Fruit fly (Drosophila melanogaster) S2 (cell line): ENCODE data around the gene CG45428.
A peak's percentile ranks its signal among the peaks of the same experiment; 100 is the strongest.

Experiments
- CG8478 ChIP-seq: fragments of >200 bp; optimal IDR thresholded peaks from 2 replicates; lab custom pipeline; 2018
- CTCF ChIP-seq, 2 experiments: fragments of >200 bp; optimal IDR thresholded peaks; 2 replicates each; lab custom pipeline; 2018

CG45428 gene

DNA sequence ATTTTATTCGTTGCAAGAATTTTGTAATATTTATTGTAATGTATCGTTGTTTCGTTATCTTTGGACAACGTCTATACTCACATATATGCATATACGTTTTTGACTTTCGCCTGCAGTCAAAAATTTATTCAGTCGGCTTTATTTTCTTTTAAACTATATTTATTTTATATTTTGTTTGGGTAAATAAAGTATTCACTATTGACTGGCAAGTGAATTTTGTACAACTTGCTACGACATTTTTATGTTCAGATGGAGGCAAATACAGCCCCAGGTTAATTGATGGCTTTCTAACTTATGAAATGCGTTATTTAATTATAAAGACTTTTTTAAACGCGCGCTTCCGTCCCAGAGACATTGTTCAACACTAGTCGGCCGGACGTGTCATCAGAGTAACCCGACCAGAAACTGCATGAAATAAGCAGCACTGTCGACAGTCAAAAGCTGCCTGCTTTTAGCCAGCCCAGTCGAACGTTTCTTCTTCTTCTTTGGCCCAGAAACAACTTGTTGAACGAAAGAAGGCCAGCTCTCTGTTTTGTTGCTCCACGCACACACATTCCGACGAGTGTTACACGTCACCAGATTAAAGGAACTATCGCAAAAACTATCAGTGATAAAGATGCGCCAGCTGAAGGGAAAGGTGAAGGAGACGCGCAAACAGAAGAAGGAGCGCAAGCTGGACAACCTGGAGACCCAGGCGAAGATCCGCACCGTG, 26.7 kb upstream of the CG45428 start, which contains the start of gene CG33169:
CG33169 (plus strand) TSS at position 498 of the 712 bp plus-strand sequence.
- TF ChIP-seq CTCF (optimal IDR thresholded peaks at IDR 0.05; lab: Kevin White, UChicago) (peak in 1 of 2 experiments; percentile 53), CG8478 (lab: Kevin White, UChicago) (no peak)

DNA sequence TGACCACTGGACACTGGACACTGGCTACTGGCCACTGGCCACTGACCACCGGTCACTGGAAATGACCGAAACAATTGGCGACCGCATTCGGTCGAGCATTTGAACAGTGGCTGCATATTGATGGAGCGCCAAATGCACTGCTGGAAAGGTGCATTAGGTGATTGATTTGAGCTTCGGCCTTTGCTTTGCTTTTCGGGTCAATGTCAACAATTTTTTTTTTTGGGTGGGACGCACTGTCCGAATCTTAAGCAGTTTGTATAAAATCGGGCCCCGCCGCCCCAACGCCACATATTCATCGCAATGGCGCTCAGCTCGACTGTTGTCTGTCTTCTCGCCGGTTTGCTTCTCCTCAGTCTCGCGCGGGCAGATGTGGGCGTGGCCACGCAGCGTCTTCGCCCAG, 23.6 kb upstream of the CG45428 start, which contains the start of gene CG13239:
CG13239 (plus strand) TSS at position 301 of the 400 bp plus-strand sequence.
- TF ChIP-seq CTCF (optimal IDR thresholded peaks at IDR 0.05; lab: Kevin White, UChicago) (no peak), CG8478 (lab: Kevin White, UChicago) (no peak)

DNA sequence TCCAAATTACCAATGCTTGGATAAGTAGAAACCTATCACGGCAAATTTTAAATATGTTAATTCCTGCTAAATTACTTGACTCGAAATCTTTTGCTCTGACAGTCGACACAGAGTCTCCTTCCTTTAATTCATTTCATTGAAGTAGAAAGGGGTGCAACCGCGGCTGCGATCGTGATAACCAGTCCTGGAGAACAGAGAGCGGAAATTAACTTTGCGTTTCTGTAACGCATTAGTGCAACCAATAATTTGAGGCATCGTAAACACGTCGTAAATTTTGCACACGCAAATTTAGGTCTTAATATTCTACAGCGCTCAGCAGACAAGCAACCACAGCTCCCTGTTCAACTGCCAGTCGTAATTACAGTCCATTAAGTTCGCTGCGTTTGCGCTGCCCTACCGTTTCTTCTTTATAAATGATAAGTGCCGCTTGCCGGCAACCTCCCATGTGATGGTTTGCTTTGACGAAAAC, 19.2 kb upstream of the CG45428 start, which contains the start of gene CG32459:
CG32459 (minus strand) TSS at position 51 of the 469 bp plus-strand sequence.
- no peak for TF ChIP-seq CG8478 (lab: Kevin White, UChicago)
- no peak for TF ChIP-seq CTCF (optimal IDR thresholded peaks at IDR 0.05; lab: Kevin White, UChicago)

DNA sequence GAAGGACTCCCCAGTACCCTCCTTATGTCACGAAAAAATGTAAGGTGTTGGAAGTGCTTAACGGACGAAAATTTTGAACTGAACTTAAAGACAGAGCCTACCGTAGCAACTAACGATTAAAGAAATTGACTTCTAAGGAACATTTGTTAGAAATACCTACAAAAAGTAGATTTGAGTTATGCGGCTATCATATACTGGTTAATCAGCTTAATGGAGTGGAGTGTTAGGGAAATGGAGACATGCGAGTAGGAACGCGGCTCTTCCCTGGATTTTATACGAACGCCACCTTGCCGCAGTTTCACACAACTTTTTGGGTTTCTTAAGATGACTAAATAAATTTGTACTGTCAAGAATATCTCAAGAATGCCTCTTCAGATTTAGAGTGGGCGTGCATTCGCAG, 16.5 kb upstream of the CG45428 start, which contains the start of gene CG32462:
CG32462 (minus strand) TSS at position 101 of the 400 bp plus-strand sequence.
- TF ChIP-seq CG8478 (lab: Kevin White, UChicago), result no peak
- TF ChIP-seq CTCF (optimal IDR thresholded peaks at IDR 0.05; lab: Kevin White, UChicago), result no peak

DNA sequence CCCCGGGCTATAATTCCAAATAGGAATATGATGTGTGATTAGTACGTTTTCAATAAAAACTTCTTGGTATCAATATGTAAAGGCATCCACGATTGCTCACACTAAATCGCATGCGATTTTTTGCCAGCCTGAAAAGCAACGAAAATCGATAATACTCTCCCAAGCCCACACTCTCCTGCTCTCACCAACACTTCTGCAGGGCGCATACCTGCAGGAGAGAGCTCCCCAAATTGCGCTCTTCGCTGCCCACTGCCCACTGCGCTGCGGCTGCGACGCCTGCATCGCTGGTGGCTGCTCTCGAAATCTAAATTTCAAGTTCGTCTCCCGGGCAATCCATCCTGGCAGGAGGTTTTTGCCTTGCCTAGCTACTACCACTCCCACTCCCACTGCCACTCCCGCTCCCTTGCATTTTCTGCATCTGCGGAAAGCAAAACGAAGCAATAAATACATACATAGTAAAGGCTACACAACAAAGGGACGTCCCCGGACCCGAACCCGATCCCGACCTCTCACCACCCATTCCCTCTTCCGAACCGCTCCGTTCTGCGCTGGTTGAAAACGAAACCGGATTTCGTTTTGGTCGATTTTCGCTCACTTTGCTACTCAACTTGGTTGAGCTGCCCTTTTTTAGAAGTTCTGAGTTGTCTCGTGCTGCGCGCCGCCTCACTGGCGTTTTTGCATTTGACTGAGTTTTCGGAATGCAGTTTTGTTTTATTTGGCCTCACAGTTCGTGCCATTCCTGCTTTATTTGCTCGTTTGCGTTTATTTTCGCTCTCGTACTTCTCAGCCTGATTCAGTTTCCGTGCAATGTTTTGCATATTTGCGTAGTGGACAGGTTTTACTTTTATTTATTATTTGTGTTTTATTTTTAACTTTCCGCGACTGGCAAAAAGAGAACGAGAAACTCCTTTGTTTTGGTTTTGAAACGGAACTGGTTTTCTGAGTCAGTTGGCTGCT, 14.6 kb upstream of the CG45428 start:
- TF ChIP-seq CTCF (optimal IDR thresholded peaks at IDR 0.05; lab: Kevin White, UChicago) (no peak), CG8478 (lab: Kevin White, UChicago) (no peak)

DNA sequence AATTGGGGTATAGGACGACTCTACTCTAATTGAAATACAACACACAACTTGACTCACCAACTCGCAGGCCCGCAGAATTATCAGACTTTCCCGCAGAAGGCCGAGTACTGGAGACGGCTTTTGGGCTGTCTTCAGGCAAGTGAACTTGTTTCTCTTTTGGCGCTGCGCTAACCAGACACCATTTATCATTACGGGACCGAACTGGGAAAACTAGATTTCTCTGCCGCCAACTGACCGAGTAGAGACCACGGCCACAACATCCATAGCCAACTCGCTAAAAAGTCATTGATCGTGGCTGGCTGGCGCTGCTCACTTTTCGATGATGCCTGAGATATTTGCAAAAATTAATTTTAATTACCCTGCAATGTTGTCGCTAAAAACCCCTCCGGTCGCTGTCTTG, 12.1 kb upstream of the CG45428 start:
- TF ChIP-seq CG8478 (lab: Kevin White, UChicago) (no peak), CTCF (optimal IDR thresholded peaks at IDR 0.05; lab: Kevin White, UChicago) (no peak)

DNA sequence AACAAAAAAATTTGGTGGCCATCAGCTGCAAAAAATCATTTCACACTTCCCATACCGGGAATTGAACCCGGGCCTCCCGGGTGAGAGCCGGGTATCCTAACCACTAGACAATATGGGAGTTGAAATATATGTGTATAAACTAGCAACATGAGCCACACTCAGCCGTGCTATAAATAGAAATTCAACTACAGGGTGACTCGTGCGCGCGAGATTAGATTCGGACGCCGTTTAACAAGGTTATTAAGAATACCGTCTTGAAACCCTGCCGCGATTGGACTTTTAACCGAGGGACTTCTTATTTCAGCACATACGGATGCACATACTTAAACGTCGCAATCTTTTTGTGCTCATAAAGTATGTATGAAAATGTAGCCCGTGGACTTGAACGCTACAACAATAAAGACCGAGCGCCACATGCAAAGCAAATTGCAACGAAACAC, 10.8 kb upstream of the CG45428 start:
- TF ChIP-seq CTCF (optimal IDR thresholded peaks at IDR 0.05; lab: Kevin White, UChicago) (no peak), CG8478 (lab: Kevin White, UChicago) (no peak)

DNA sequence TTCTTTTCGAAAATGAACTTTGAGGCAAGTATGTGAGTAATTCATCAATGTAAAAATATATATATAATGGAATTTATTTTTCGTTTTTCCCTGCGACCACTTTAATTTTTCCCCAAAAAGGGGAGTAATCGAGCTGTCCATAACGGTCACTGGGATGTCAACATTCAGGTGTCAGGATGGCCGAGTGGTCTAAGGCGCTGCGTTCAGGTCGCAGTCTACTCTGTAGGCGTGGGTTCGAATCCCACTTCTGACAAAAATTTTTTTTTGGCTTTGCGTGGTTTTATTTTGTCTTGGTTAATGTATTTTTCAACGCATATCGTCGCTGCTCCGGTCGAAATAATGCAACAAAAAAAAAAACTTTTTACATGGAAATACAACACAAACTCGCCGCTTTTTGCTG, 6.2 kb upstream of the CG45428 start:
- TF ChIP-seq CG8478 (lab: Kevin White, UChicago), result no peak
- no peak for TF ChIP-seq CTCF (optimal IDR thresholded peaks at IDR 0.05; lab: Kevin White, UChicago)

DNA sequence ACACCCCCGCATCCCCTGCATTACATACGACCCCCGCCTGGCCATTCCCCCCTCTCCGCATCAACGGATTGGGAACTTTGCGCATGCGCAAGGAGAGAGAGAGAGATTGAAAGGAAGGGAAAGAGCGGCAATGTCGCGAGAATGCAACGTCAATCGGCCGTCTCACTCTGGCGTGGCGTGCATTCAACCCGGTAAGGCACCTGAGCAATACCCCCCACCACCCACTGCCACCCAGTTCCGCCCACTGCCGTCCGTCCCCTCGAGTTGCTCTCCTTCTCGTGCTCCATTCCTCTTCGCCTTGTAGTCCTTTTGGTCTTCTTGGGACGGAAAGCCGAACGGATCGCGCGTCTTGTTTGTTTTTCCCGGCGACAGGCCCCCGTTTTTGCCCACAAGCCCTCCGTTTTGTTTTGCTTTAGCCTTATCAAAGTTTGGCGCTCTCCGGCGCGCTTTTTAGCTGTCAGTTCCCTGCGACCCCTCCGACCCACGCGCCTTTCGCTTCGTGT, 2.9 kb upstream of the CG45428 start:
- no peak for TF ChIP-seq CG8478 (lab: Kevin White, UChicago)
- TF ChIP-seq CTCF (optimal IDR thresholded peaks at IDR 0.05; lab: Kevin White, UChicago), result no peak

DNA sequence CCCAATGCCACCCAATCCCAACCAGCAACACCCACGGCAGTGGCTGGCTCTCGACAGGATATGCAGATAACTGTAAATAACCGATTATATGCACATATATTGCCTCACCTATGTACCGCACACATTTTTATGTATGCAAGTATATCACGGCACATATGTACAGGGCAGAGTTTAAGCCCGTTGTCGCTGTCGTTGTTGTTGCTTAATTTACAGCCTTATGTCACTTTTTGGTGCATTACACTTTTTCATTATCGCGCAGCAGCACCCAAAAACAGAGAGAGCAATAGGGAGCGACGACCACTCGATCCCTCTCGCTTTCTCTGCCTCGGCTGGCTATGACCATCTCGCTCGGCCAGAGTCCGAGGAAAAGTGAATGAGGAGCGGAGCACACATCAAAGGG, 2.4 kb upstream of the CG45428 start:
- TF ChIP-seq CG8478 (lab: Kevin White, UChicago), result no peak
- TF ChIP-seq CTCF (optimal IDR thresholded peaks at IDR 0.05; lab: Kevin White, UChicago), result no peak

DNA sequence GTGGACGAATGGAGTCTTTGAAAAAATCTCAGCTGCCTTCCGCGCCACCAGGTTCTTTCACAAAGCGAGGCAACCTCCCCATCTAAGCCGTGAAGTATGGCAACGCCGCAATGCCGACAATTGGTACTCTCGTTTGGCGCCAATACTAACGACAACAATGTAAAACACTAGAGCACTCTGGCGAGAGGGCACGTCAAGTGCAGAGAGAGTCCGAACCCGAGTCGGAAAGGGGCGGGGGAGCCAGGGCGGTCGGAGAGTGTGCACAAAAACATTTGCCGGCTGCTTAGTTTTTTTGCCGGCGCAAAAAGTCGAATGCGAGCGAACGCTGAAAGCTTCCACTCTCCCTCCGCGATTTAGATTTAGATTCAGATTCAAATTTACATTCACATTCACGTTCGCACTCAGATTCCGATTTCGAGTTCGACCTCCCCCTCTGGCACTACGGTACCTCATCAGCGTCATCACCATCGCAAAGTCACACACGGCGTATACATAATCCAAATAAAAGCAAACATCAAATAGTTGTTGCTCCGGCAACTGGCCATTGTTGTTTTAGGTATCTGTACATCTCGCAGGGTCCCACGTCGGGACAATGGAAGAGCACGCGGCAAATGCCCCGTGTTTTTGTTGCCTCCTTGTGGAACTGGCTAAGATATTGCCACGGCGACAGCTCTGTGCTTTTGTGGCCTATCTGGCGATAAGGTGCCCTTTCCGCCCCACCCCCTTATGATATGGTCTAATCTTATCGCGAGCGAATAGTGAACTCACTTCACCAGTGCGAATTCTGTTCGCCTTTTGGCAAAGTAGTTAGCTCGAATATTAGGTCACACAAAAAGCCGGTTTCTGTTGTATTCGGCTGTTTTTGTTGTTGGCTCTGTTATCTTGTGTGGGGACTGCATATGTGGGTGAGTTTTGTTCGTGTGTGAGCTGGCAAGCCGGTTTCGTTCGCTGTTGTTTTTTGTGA, 1.1 kb upstream of the CG45428 start:
- no peak for TF ChIP-seq CTCF (optimal IDR thresholded peaks at IDR 0.05; lab: Kevin White, UChicago)
- no peak for TF ChIP-seq CG8478 (lab: Kevin White, UChicago)

DNA sequence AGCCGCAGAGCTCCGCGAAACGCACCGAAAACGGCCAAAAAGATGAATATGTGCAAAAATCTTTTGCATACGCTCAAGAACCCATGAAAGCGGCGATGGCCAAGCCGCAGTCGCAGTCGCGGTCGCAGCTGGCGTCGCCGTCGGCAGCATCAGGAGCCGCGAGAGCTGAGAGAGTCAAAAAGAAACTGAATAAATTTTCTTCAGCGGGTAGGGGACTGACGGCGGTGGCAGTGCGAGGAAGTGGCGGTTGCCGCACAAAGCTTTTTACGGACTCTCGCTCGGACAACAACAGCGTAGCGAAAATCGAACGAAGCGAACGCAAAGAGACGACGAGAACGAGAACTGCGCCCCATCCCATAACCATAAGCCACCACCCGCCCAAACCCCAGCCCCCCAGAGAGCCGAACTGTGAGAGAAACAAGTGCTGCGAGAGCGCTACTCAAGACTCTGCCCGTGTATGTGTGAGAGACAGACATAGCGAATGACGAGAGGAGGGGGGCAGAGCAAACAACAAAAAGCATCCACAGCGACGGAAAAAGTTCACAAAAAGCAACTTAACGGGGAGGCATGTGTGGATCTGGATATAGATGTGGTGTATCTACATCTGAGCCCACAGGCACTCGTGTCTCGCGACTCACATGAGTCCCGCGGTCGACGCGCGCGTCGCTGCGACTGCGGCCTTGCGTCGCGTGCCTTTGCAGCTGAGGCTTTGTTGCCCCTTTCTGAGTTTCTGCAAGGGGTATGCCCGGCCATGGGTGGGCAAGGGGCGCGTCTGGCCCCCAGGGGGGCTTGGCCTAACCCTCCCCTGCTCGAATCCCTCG, 1.5 kb downstream of the CG45428 start, which contains the start of gene jim:
jim (minus strand) TSS at position 51 of the 821 bp plus-strand sequence.
- TF ChIP-seq CG8478 (lab: Kevin White, UChicago), result no peak
